Fruit fly (Drosophila melanogaster): ENCODE results near the gene nmd.

nmd gene

DNA sequence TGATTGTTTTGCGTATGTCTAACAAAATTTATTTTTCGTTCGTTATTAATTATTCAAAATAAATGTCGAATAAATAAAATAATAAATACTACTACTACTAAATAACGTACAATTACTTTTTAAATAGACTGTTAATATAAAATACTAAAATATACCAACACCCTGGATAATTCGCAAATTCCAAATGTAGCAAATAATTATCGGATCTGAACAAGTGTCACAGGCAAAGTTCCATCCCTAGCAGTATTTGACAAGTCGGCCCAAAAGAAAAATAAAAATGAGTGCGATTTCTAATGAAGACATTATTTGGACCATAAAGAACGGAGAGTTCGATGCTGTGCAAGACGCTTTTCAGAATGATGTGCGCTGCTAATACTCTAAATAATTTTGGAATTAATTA is 37.7 kb upstream of the nmd start, which contains the start of gene CG31715 (continued):
- TF ChIP-seq Trl (optimal IDR thresholded peaks at IDR 0.05) (no peak), Trl (GFP tag; optimal IDR thresholded peaks at IDR 0.05) (no peak), Sox102F (GFP tag; optimal IDR thresholded peaks at IDR 0.05) (no peak), CG13424 (tag; optimal IDR thresholded peaks at IDR 0.05) (peak; percentile 30), usp (GFP tag; optimal IDR thresholded peaks at IDR 0.05) (no peak), Xbp1 (GFP tag; optimal IDR thresholded peaks at IDR 0.05) (peak; percentile 20), Hr39 (optimal IDR thresholded peaks at IDR 0.05) (no peak), zfh1 (GFP tag; IDR thresholded peaks at IDR 0.05) (no peak), mld (GFP tag; IDR thresholded peaks at IDR 0.05; ENCODE audit: partially characterized antibody) (no peak), CG32772 (GFP tag; IDR thresholded peaks at IDR 0.05) (no peak), CG10321 (GFP tag; IDR thresholded peaks at IDR 0.05) (no peak), Hsf (GFP tag; optimal IDR thresholded peaks at IDR 0.05) (no peak), zfh2 (GFP tag; optimal IDR thresholded peaks at IDR 0.05) (no peak), CG6175 (GFP tag; IDR thresholded peaks at IDR 0.05) (no peak), CG12071 (GFP tag; optimal IDR thresholded peaks at IDR 0.05) (no peak), gcm (GFP tag; optimal IDR thresholded peaks at IDR 0.05) (no peak), run (tag; optimal IDR thresholded peaks at IDR 0.05) (no peak), croc (GFP tag; conservative IDR thresholded peaks at IDR 0.05) (no peak), CG17361 (GFP tag; IDR thresholded peaks at IDR 0.05) (no peak), Dbx (GFP tag; IDR thresholded peaks at IDR 0.05) (peak; percentile 62; the same call in 1 of the 3 replicates), Dek (tag; optimal IDR thresholded peaks at IDR 0.05) (peak; percentile 26), ara (GFP tag; IDR thresholded peaks at IDR 0.05) (no peak), Lhr (GFP tag; optimal IDR thresholded peaks at IDR 0.05) (no peak), mirr (GFP tag; optimal IDR thresholded peaks at IDR 0.05) (no peak), emc (GFP tag; optimal IDR thresholded peaks at IDR 0.05) (no peak), CG18599 (GFP tag; optimal IDR thresholded peaks at IDR 0.05) (no peak), CG9932 (GFP tag; IDR thresholded peaks at IDR 0.05) (no peak; the same call in 1 of the 2 replicates), Hr51 (GFP tag; optimal IDR thresholded peaks at IDR 0.05) (peak in 1 of 2 experiments; percentile 18), Bgb (GFP tag; IDR thresholded peaks at IDR 0.05; ENCODE audit: partially characterized antibody) (peak; percentile 41; the same call in 1 of the 2 replicates), cato (GFP tag; optimal IDR thresholded peaks at IDR 0.05; ENCODE audit: borderline replicate concordance) (no peak), CG15601 (tag; optimal IDR thresholded peaks at IDR 0.05) (no peak), CG13894 (tag; optimal IDR thresholded peaks at IDR 0.05) (peak; percentile 27), cad (GFP tag; optimal IDR thresholded peaks at IDR 0.05) (no peak), ranshi (GFP tag; IDR thresholded peaks at IDR 0.05) (peak; percentile 53; the same call in 1 of the 2 replicates), Oli (tag; optimal IDR thresholded peaks at IDR 0.05) (no peak), bigmax (GFP tag; optimal IDR thresholded peaks at IDR 0.05) (no peak), peb (GFP tag; IDR thresholded peaks at IDR 0.05) (no peak), CG34376 (GFP tag; optimal IDR thresholded peaks at IDR 0.05) (peak; percentile 5), wdn (GFP tag; IDR thresholded peaks at IDR 0.05) (no peak), CG34224 (GFP tag; IDR thresholded peaks at IDR 0.05; ENCODE audit: partially characterized antibody) (peak; percentile 72), CG8944 (GFP tag; optimal IDR thresholded peaks at IDR 0.05) (no peak), fru (optimal IDR thresholded peaks at IDR 0.05) (no peak), ATbp (GFP tag; optimal IDR thresholded peaks at IDR 0.05) (no peak), tio (GFP tag; optimal IDR thresholded peaks at IDR 0.05) (no peak), Atf6 (GFP tag; IDR thresholded peaks at IDR 0.05) (0 out of 2 replicates have a peak, but pooled peaks have one; percentile 19), CG8924 (tag; optimal IDR thresholded peaks at IDR 0.05) (peak; percentile 39), CG42726 (GFP tag; IDR thresholded peaks at IDR 0.05; ENCODE audit: partially characterized antibody) (no peak), CG4707 (GFP tag; optimal IDR thresholded peaks at IDR 0.05) (no peak), sob (GFP tag; IDR thresholded peaks at IDR 0.05) (no peak), ken (GFP tag; IDR thresholded peaks at IDR 0.05) (no peak), CG33213 (GFP tag; optimal IDR thresholded peaks at IDR 0.05) (no peak), CG43689 (GFP tag; IDR thresholded peaks at IDR 0.05) (no peak)
